Fruit fly (Drosophila melanogaster): Measurements from ENCODE around the gene CG17325.

DNA sequence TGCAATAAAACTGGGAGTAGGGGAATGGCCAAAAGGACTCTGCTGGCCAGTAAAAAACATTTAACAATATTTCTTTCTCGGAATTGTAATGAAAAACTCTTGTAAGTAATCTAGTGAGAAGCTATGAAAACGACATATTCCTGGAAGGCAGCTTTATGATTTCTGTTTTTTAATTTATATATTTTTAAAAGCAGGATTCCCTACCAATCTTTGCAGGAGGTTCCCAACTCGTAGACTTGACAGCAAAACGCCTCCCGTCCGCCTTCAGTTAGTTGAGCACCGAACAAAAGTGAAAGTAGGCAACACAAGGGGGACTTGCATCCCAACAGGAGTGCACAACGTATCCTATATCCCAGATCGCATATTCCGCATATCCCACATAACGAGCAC, 7.2 kb upstream of the CG17325 start, which contains the start of gene CG43814:
- TF ChIP-seq CG1620 (GFP tag; optimal IDR thresholded peaks at IDR 0.05) = no peak
- no peak for TF ChIP-seq CG12768 (GFP tag; optimal IDR thresholded peaks at IDR 0.05)
- no peak for TF ChIP-seq CG11617 (GFP tag; optimal IDR thresholded peaks at IDR 0.05)

All from whole organism, adult.